Fruit fly (Drosophila melanogaster) whole organism, wandering third instar larva: ENCODE results near the gene CG10560.

Experiments
- Dif ChIP-seq: fragments of 200-275, 200-300 bp; sonication (Bioruptor generic); optimal IDR thresholded peaks from 2 replicates; lab custom pipeline; 2018; ENCODE audit warnings: missing biosample characterization, missing genetic modification characterization; ENCODE audit not compliant: partially characterized antibody
- br ChIP-seq: fragments of 200-800 bp; sonication (Bioruptor generic); optimal IDR thresholded peaks from 2 replicates; lab custom pipeline; 2016; ENCODE audit warnings: missing biosample characterization, missing genetic modification characterization

dm6 chr3R:25275276-25275675 is 44.6 kb downstream of the CG10560 start:
- TF ChIP-seq Dif (GFP tag; lab: Kevin White, UChicago) (no peak), br (GFP tag; lab: Kevin White, UChicago) (no peak)
